Worm (Caenorhabditis elegans) whole organism, L4/young adult: ENCODE measurements around the gene K04D7.6.

ENCODE experiments used
- W03F9.2 ChIP-seq: fragments of 150-350 bp; optimal IDR thresholded peaks from 2 replicates; lab custom pipeline; 2014; ENCODE audit warnings: missing biosample characterization, missing genetic modification characterization
- dao-5 ChIP-seq: sonication (generic microtip); optimal IDR thresholded peaks from 2 replicates; lab custom pipeline; 2016; ENCODE audit warnings: missing genotype, missing genetic modification characterization, moderate library complexity, missing compliant biosample characterization
- him-1 ChIP-seq: sonication (generic microtip); optimal IDR thresholded peaks from 2 replicates; lab custom pipeline; 2016; ENCODE audit warnings: missing genotype, missing genetic modification reagents, missing genetic modification characterization, missing compliant biosample characterization

The K04D7.6 gene

ce11 chrIV:10206182-10206581 is at the start of gene K04D7.6:
Gene K04D7.6 (minus strand): TSS chrIV:10206282.
- TF ChIP-seq W03F9.2 (tag; lab: Kevin White, UChicago) (no peak), dao-5 (tag; lab: Kevin White, UChicago) (no peak), him-1 (tag; lab: Kevin White, UChicago) (no peak)

ce11 chrIV:10252886-10253639 is 47.0 kb upstream of the K04D7.6 start:
- TF ChIP-seq dao-5 (tag; lab: Kevin White, UChicago) (no peak), him-1 (tag; lab: Kevin White, UChicago) (no peak), W03F9.2 (tag; lab: Kevin White, UChicago) (no peak)

DNA sequence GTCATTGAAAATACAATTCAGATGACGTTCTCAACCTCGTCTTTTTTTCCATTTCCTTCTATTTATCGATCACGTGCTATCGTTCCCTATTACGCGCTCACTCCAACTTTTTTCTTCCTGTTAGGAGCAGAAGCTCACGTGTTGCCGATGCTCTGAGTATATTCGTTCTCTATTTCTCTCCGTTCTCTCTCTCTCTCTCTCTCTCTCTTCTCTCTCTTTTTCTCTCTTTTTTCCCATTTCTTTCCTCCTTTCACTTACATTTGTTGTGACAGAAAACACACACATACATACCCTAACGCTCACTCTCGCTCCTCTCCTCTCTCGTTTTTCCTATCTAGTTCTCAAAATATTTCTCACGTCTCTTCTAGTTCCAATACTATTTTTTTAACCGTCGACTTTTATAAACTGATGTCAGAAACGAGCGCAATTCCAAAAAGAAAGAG is 46.3 kb upstream of the K04D7.6 start:
- TF ChIP-seq W03F9.2 (tag; lab: Kevin White, UChicago): peak; percentile 69
- peak; percentile 83 for TF ChIP-seq him-1 (tag; lab: Kevin White, UChicago)
- TF ChIP-seq dao-5 (tag; lab: Kevin White, UChicago): no peak

ce11 chrIV:10251764-10252163 is 45.7 kb upstream of the K04D7.6 start:
- TF ChIP-seq dao-5 (tag; lab: Kevin White, UChicago) (no peak), him-1 (tag; lab: Kevin White, UChicago) (no peak), W03F9.2 (tag; lab: Kevin White, UChicago) (no peak)

DNA sequence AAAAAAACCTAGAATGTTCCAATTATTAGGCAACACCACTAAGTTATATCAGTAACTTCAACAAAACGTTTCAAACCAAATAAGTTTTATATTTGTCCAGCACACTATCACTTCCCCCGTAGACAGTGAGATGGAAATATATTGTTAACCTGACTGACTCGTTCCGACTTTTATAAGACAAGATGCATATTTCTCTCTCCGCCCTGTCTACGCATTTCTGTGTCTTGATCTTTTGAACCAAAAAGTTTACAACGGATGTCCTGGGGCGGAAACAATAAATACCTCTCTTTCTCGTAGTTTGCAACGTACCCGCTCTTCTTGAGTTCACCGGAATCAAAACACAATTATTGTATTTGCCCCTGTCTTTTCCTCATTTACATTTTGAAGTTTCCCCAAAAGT is 45.2 kb upstream of the K04D7.6 start:
- TF ChIP-seq W03F9.2 (tag; lab: Kevin White, UChicago): no peak
- TF ChIP-seq him-1 (tag; lab: Kevin White, UChicago): no peak
- no peak for TF ChIP-seq dao-5 (tag; lab: Kevin White, UChicago)

ce11 chrIV:10250577-10251075 is 44.5 kb upstream of the K04D7.6 start, which contains the start of gene daf-14:
Gene daf-14 (plus strand): TSS chrIV:10250627.
- TF ChIP-seq dao-5 (tag; lab: Kevin White, UChicago): no peak
- TF ChIP-seq him-1 (tag; lab: Kevin White, UChicago): no peak
- TF ChIP-seq W03F9.2 (tag; lab: Kevin White, UChicago): no peak

DNA sequence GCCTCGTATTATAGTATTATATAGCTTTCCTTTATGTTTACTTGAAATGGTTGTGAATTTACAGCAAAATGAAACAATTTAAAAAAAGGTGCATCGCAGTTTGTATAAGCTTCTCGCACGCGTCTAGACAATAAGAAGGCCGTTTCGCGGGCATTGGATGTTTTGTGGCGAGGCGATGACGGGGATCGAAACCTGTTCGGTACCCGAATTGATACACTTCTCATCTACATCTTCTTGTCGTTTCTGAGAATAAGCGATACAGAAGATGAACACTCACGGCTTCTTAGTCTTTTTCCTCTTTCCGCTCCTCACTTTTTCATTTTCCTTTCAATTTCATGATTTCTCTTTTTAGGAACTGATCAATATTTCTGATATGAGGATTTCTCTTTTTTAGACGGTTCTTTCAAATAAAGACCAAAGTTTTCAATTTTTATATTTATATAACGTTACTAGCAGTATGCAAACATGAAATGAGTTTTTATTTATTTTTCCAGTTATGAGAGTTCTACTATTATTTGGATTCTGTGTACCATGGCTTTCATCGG is 39.7 kb upstream of the K04D7.6 start, which contains the start of gene F01G10.10:
TSS of gene F01G10.10 (plus strand) at position 495 of the 545 bp plus-strand sequence.
- TF ChIP-seq dao-5 (tag; lab: Kevin White, UChicago) (no peak), him-1 (tag; lab: Kevin White, UChicago) (no peak), W03F9.2 (tag; lab: Kevin White, UChicago) (no peak)

- TF ChIP-seq W03F9.2 (tag; lab: Kevin White, UChicago): no peak
- no peak for TF ChIP-seq dao-5 (tag; lab: Kevin White, UChicago)
- TF ChIP-seq him-1 (tag; lab: Kevin White, UChicago): no peak
These were observed 37.2 kb upstream of the K04D7.6 start, which contains the start of gene tkt-1 for ce11 chrIV:10243276-10243675. Gene tkt-1 (plus strand): TSS chrIV:10243612.

DNA sequence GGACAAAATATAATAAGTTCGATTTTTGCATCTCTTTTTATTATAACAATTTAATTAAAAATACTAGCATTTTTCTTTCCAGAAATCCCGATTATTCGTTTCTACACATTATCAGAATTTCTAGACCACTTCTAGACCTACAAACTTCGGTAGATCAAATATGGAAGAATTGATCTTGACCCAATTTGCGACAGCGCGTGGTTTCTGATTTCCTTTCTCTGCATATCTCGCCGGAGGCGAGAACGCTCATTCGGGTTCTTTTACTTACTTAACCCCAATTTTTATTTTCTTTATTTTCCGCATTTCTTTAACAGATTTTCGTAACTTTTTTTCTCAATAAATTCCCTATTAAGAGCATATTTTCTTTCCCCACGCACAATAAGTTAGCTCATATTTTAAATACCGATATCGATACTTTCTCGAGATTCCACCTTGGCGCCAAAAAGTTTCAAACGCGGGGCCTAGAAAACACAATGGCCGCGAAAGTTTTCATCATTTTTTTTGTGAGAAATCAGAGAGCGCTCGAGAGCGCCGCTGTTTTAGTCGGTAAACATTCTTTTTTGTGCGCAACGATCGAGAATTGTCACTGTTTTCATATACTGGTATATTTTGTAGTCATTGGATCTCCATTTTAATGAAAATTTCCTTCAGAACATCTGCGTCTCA is 36.5 kb upstream of the K04D7.6 start:
- TF ChIP-seq dao-5 (tag; lab: Kevin White, UChicago) (no peak), W03F9.2 (tag; lab: Kevin White, UChicago) (no peak), him-1 (tag; lab: Kevin White, UChicago) (no peak)

DNA sequence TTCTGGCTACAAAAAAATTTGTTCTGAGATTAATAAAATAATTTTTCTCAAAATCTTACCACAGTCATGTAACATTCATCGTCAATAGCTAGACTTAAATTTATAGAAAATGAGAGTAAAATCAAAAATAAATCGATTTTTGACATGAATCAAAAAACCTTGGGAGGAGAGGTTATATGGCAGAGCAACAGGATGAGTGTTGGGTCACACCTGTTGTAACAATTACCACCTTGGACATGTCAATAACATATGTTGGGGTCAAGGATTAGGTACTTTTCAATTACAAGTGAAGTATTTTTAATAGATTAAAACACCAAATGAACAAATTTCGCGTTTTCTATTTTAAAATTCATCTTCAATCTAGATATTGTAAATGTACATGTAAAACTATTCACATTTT is 35.6 kb upstream of the K04D7.6 start, which contains the start of gene lipl-7:
TSS of gene lipl-7 (minus strand) at position 165 of the 400 bp plus-strand sequence.
- TF ChIP-seq dao-5 (tag; lab: Kevin White, UChicago): no peak
- TF ChIP-seq him-1 (tag; lab: Kevin White, UChicago): no peak
- TF ChIP-seq W03F9.2 (tag; lab: Kevin White, UChicago): no peak

DNA sequence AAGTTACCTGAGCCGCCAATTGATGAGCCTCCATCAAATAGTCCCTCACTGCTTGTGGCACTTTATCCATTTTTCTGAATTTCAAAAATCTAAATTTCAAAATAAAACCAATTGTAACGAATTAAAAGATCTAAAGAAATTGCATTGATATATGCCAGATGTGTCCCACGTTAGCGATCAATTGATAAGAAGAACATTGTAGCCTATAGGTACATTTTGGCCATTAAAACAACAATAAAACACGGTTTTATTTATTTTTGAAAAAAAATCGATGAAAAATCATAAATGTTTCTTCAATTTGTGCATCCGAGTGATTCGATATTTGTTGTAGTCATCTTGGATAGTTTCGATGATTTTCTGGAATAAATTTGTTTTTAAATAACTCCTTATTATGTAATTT is 33.0 kb upstream of the K04D7.6 start, which contains the start of gene ech-8:
TSS of gene ech-8 (minus strand) at position 132 of the 400 bp plus-strand sequence.
- TF ChIP-seq W03F9.2 (tag; lab: Kevin White, UChicago): no peak
- TF ChIP-seq him-1 (tag; lab: Kevin White, UChicago): no peak
- no peak for TF ChIP-seq dao-5 (tag; lab: Kevin White, UChicago)

DNA sequence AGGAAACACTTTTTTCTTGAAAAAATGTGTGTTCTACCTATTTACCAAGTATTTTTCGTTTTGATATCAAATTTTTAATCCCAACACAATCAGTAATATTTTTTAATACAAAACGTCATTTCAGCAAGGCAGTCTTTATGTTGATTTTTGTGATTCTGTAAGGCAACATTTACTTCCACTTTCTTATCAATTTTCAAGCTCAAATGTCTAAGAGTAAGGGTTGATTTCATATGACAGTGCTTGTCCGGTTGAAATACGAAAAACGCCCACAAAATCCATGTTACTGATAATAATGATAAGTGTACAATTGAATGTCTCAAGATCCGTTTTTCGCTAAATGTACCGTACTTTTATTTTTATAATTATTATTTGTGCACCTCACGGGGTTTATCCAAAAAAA is 30.0 kb upstream of the K04D7.6 start:
- TF ChIP-seq dao-5 (tag; lab: Kevin White, UChicago): no peak
